Worm (Caenorhabditis elegans) whole organism, midembryonic: ENCODE results near the gene srx-119.

ENCODE experiments used
- T22C8.4 ChIP-seq: fragments of 200-800 bp; sonication (Bioruptor generic); IDR thresholded peaks from 2 replicates; pipeline ENCODE4 v1.3.6; 2022; ENCODE audit warnings: missing genetic modification characterization, missing compliant biosample characterization
- cog-1 ChIP-seq: sonication (generic microtip); optimal IDR thresholded peaks from 2 replicates; lab custom pipeline; 2016; ENCODE audit warnings: missing genetic modification characterization, missing compliant biosample characterization
- flt-1 ChIP-seq: fragments of 200-800 bp; sonication (Bioruptor generic); IDR thresholded peaks from 2 replicates; pipeline ENCODE4 v1.3.6; 2022; ENCODE audit warnings: missing genetic modification characterization, missing compliant biosample characterization
- klf-2 ChIP-seq: fragments of 200-800 bp; sonication (Bioruptor generic); conservative IDR thresholded peaks from 2 replicates; pipeline ENCODE4 v1.3.6; 2022; ENCODE audit warnings: missing genetic modification reagents, missing genetic modification characterization, missing compliant biosample characterization
- med-1 ChIP-seq: sonication (generic microtip); optimal IDR thresholded peaks from 2 replicates; lab custom pipeline; 2017; ENCODE audit warnings: missing genetic modification characterization, mild to moderate bottlenecking, missing compliant biosample characterization, antibody characterized with exemption, missing genetic modification reagents; ENCODE audit not compliant: insufficient read depth
- ref-1 ChIP-seq: fragments of 200-800 bp; sonication (Bioruptor generic); conservative IDR thresholded peaks from 2 replicates; pipeline ENCODE4 v1.3.6; 2022; ENCODE audit warnings: missing genetic modification reagents, missing genetic modification characterization, missing compliant biosample characterization
- tab-1 ChIP-seq: fragments of 200-800 bp; sonication (Bioruptor generic); IDR thresholded peaks from 2 replicates; pipeline ENCODE4 v1.3.6; 2022; ENCODE audit warnings: missing genetic modification characterization, missing compliant biosample characterization
- ztf-23 ChIP-seq: fragments of 200-800 bp; sonication (Bioruptor generic); IDR thresholded peaks from 2 replicates; pipeline ENCODE4 v1.3.6; 2022; ENCODE audit warnings: missing genetic modification reagents, missing genetic modification characterization, missing compliant biosample characterization
- ztf-29 ChIP-seq: fragments of 200-800 bp; sonication (Bioruptor generic); IDR thresholded peaks from 2 replicates; pipeline ENCODE4 v1.3.6; 2022; ENCODE audit warnings: missing genetic modification reagents, missing genetic modification characterization, missing compliant biosample characterization

DNA sequence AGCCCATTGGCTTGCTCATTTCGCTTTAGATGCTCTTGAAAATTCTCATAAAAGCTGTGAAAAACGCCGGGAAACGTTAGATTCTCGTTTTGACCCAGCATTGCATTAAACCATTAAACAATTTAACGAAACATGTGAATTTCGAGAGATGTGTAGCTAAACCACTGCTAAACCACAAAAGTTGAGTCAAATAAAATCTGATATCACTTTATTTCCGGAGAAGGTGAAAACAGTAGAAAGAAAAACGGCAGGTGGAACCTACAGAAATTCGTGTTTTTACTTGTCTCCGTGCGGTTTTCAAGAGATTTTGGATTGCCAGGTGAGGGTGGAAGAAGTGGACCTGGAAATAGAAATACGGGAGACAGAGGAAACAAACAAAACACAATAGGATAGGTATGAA, 16.5 kb downstream of the srx-119 start, which contains the start of gene F49C5.9:
- TF ChIP-seq klf-2 (GFP tag; lab: Robert Waterston, UW) (no peak), med-1 (GFP tag; lab: Kevin White, UChicago) (no peak), ztf-29 (GFP tag; lab: Robert Waterston, UW) (no peak), tab-1 (GFP tag; lab: Robert Waterston, UW) (no peak), ztf-23 (GFP tag; lab: Robert Waterston, UW) (no peak), cog-1 (tag; lab: Kevin White, UChicago) (no peak), flt-1 (no peak), T22C8.4 (GFP tag; lab: Robert Waterston, UW) (no peak), ref-1 (GFP tag; lab: Robert Waterston, UW) (no peak)
